Worm (Caenorhabditis elegans): Measurements from ENCODE around the gene cyp-33E3.

- no peak for TF ChIP-seq nhr-41 (GFP tag; IDR thresholded peaks at IDR 0.05)
- TF ChIP-seq mdl-1 (tag; optimal IDR thresholded peaks at IDR 0.05), result no peak
- TF ChIP-seq ctbp-1 (GFP tag; IDR thresholded peaks at IDR 0.05), result no peak
- no peak for TF ChIP-seq nhr-10 (tag; optimal IDR thresholded peaks at IDR 0.05)
These were observed 5.9 kb upstream of the cyp-33E3 start, which contains the start of gene F42A9.6 for ce11 chrIV:8608934-8609333.

All from whole organism, L4 larva.